Worm (Caenorhabditis elegans) whole organism, L3 larva: Measurements from ENCODE around the gene R05G6.3.

Experiments used
- R02D3.7 ChIP-seq: fragments of 150-350 bp; optimal IDR thresholded peaks from 2 replicates; lab custom pipeline; 2014; ENCODE audit warnings: missing biosample characterization, missing genetic modification characterization
- aly-2 ChIP-seq: fragments of 150-350 bp; optimal IDR thresholded peaks from 2 replicates; lab custom pipeline; 2014; ENCODE audit warnings: missing biosample characterization, missing genetic modification characterization
- ama-1 ChIP-seq: fragments of 150-350 bp; optimal IDR thresholded peaks from 2 replicates; lab custom pipeline; 2018
- ceh-16 ChIP-seq: sonication (generic microtip); optimal IDR thresholded peaks from 2 replicates; lab custom pipeline; 2017; ENCODE audit warnings: missing biosample characterization, missing genetic modification characterization
- ceh-28 ChIP-seq: fragments of 150-350 bp; optimal IDR thresholded peaks from 2 replicates; lab custom pipeline; 2014; ENCODE audit warnings: missing biosample characterization, missing genetic modification reagents, missing genetic modification characterization
- ceh-82 ChIP-seq: fragments of 150-350 bp; optimal IDR thresholded peaks from 2 replicates; lab custom pipeline; 2014; ENCODE audit warnings: missing biosample characterization, missing genetic modification characterization
- ceh-9 ChIP-seq: sonication (generic microtip); optimal IDR thresholded peaks from 2 replicates; lab custom pipeline; 2018; ENCODE audit warnings: missing biosample characterization, missing genetic modification characterization
- daf-12 ChIP-seq: fragments of 150-350 bp; optimal IDR thresholded peaks from 2 replicates; lab custom pipeline; 2014; ENCODE audit warnings: missing biosample characterization, missing genetic modification reagents, missing genetic modification characterization
- egl-27 ChIP-seq: sonication (generic microtip); optimal IDR thresholded peaks from 4 replicates; lab custom pipeline; 2017; ENCODE audit warnings: missing biosample characterization, missing genetic modification reagents, missing genetic modification characterization
- egl-5 ChIP-seq: fragments of 150-350 bp; optimal IDR thresholded peaks from 2 replicates; lab custom pipeline; 2017; ENCODE audit warnings: missing biosample characterization, missing genetic modification reagents, missing genetic modification characterization, inconsistent platforms
- elt-1 ChIP-seq: fragments of 150-350 bp; optimal IDR thresholded peaks from 2 replicates; lab custom pipeline; 2014; ENCODE audit warnings: missing biosample characterization, missing genetic modification characterization
- elt-2 ChIP-seq: sonication (generic microtip); optimal IDR thresholded peaks from 2 replicates; lab custom pipeline; 2016; ENCODE audit warnings: missing genetic modification reagents, mild to moderate bottlenecking, missing genetic modification characterization, missing compliant biosample characterization
- fkh-10 ChIP-seq: sonication (generic microtip); optimal IDR thresholded peaks from 2 replicates; lab custom pipeline; 2017; ENCODE audit warnings: missing biosample characterization, missing genetic modification reagents, missing genetic modification characterization
- fkh-2 ChIP-seq: fragments of 150-350 bp; optimal IDR thresholded peaks from 2 replicates; lab custom pipeline; 2014; ENCODE audit warnings: missing biosample characterization, missing genetic modification reagents, missing genetic modification characterization
- fos-1 ChIP-seq: fragments of 150-350 bp; optimal IDR thresholded peaks from 2 replicates; lab custom pipeline; 2014; ENCODE audit warnings: missing biosample characterization, missing genetic modification characterization
- lsy-12 ChIP-seq: sonication (generic microtip); optimal IDR thresholded peaks from 2 replicates; lab custom pipeline; 2016; ENCODE audit warnings: mild to moderate bottlenecking, missing genetic modification characterization, missing compliant biosample characterization
- nhr-11 ChIP-seq: fragments of 150-350 bp; optimal IDR thresholded peaks from 2 replicates; lab custom pipeline; 2014; ENCODE audit warnings: missing biosample characterization, missing genetic modification characterization
- nhr-237 ChIP-seq: fragments of 150-350 bp; optimal IDR thresholded peaks from 2 replicates; lab custom pipeline; 2014; ENCODE audit warnings: missing biosample characterization, missing genetic modification characterization
- nhr-25 ChIP-seq: sonication (generic microtip); optimal IDR thresholded peaks from 2 replicates; lab custom pipeline; 2017; ENCODE audit warnings: missing biosample characterization, missing genetic modification characterization
- nhr-28 ChIP-seq: fragments of 150-350 bp; optimal IDR thresholded peaks from 2 replicates; lab custom pipeline; 2014; ENCODE audit warnings: missing biosample characterization, missing genetic modification characterization
- nhr-43 ChIP-seq: sonication (generic microtip); optimal IDR thresholded peaks from 2 replicates; lab custom pipeline; 2016; ENCODE audit warnings: mild to moderate bottlenecking, missing genetic modification characterization, missing compliant biosample characterization; ENCODE audit not compliant: poor library complexity, severe bottlenecking
- nhr-67 ChIP-seq: fragments of 150-350 bp; optimal IDR thresholded peaks from 2 replicates; lab custom pipeline; 2014; ENCODE audit warnings: missing biosample characterization, missing genetic modification characterization
- nhr-76 ChIP-seq: fragments of 150-350 bp; sonication (generic microtip); optimal IDR thresholded peaks from 5 replicates; lab custom pipeline; 2014; ENCODE audit warnings: missing biosample characterization, missing genetic modification characterization
- nhr-77 ChIP-seq: fragments of 150-350 bp; optimal IDR thresholded peaks from 2 replicates; lab custom pipeline; 2014; ENCODE audit warnings: missing biosample characterization, missing genetic modification characterization
- pha-4 ChIP-seq: fragments of 150-350 bp; optimal IDR thresholded peaks from 2 replicates; lab custom pipeline; 2014; ENCODE audit warnings: missing biosample characterization, missing genetic modification reagents, missing genetic modification characterization
- sea-2 ChIP-seq: fragments of 150-350 bp; sonication (generic microtip); optimal IDR thresholded peaks from 4 replicates; lab custom pipeline; 2014; ENCODE audit warnings: missing biosample characterization, missing genetic modification reagents, missing genetic modification characterization
- skn-1 ChIP-seq: fragments of 150-350 bp; optimal IDR thresholded peaks from 2 replicates; lab custom pipeline; 2014; ENCODE audit warnings: missing biosample characterization, missing genetic modification characterization
- tbx-2 ChIP-seq: sonication (generic microtip); optimal IDR thresholded peaks from 2 replicates; lab custom pipeline; 2016; ENCODE audit warnings: mild to moderate bottlenecking, missing genetic modification characterization, missing compliant biosample characterization
- unc-62 ChIP-seq: fragments of 150-350 bp; sonication (generic microtip); optimal IDR thresholded peaks from 4 replicates; lab custom pipeline; 2014; ENCODE audit warnings: missing biosample characterization, missing genetic modification reagents, missing genetic modification characterization
- ztf-4 ChIP-seq: fragments of 150-350 bp; optimal IDR thresholded peaks from 2 replicates; lab custom pipeline; 2014; ENCODE audit warnings: missing biosample characterization, missing genetic modification characterization

Gene R05G6.3

ce11 chrIV:7523744-7524143 lies 7.4 kb downstream of the R05G6.3 start:
- TF ChIP-seq pha-4 (tag; lab: Kevin White, UChicago) (peak; percentile 27), tbx-2 (no peak), sea-2 (GFP tag; lab: Kevin White, UChicago) (no peak), skn-1 (tag; lab: Kevin White, UChicago) (no peak), daf-12 (tag; lab: Kevin White, UChicago) (no peak), elt-2 (tag; lab: Kevin White, UChicago) (no peak), ceh-28 (tag; lab: Kevin White, UChicago) (no peak), nhr-28 (no peak)
- TF ChIP-seq, all 47 proteins: peak for 1

ce11 chrIV:7530226-7531070 lies 14.1 kb downstream of the R05G6.3 start:
- TF ChIP-seq egl-5 (tag; lab: Kevin White, UChicago) (peak; percentile 26), nhr-25 (tag; lab: Kevin White, UChicago) (peak; percentile 48), nhr-28 (no peak)

- TF ChIP-seq sea-2 (GFP tag; lab: Kevin White, UChicago) (no peak), nhr-25 (tag; lab: Kevin White, UChicago) (no peak), aly-2 (tag; lab: Kevin White, UChicago) (no peak)
These were observed 16.0 kb downstream of the R05G6.3 start, which contains the start of gene R05G6.1 for ce11 chrIV:7532360-7532759. TSS of gene R05G6.1 (plus strand) at chrIV:7532660.

ce11 chrIV:7542485-7543001 lies 26.2 kb downstream of the R05G6.3 start, which contains the start of gene R05G6.10:
TSS of gene R05G6.10 (minus strand) at chrIV:7542535.
- TF ChIP-seq skn-1 (tag; lab: Kevin White, UChicago) (no peak), nhr-77 (tag; lab: Kevin White, UChicago) (no peak), ceh-82 (tag; lab: Kevin White, UChicago) (no peak), elt-2 (tag; lab: Kevin White, UChicago) (no peak), unc-62 (GFP tag; lab: Kevin White, UChicago) (no peak), lsy-12 (no peak), nhr-237 (no peak)

- TF ChIP-seq nhr-237 (no peak), fkh-2 (tag; lab: Kevin White, UChicago) (no peak), aly-2 (tag; lab: Kevin White, UChicago) (no peak), nhr-76 (tag; lab: Kevin White, UChicago) (no peak), fos-1 (no peak), fkh-10 (GFP tag; lab: Kevin White, UChicago) (no peak), R02D3.7 (tag; lab: Kevin White, UChicago) (no peak), nhr-67 (tag; lab: Kevin White, UChicago) (no peak), egl-27 (tag; lab: Kevin White, UChicago) (no peak), nhr-11 (tag; lab: Kevin White, UChicago) (no peak), ceh-16 (tag; lab: Kevin White, UChicago) (no peak), ceh-9 (tag; lab: Kevin White, UChicago) (no peak), ztf-4 (tag; lab: Kevin White, UChicago) (no peak), elt-1 (tag; lab: Kevin White, UChicago) (no peak), egl-5 (tag; lab: Kevin White, UChicago) (no peak), ceh-82 (tag; lab: Kevin White, UChicago) (no peak), nhr-28 (no peak), ama-1 (lab: Kevin White, UChicago) (no peak), nhr-43 (tag; lab: Kevin White, UChicago) (no peak), sea-2 (GFP tag; lab: Kevin White, UChicago) (no peak)
These were observed 27.3 kb downstream of the R05G6.3 start for ce11 chrIV:7543662-7544061.
